Worm (Caenorhabditis elegans) whole organism, midembryonic: ENCODE data around the gene C54F6.18.

Experiments
- T22C8.4 ChIP-seq: fragments of 200-800 bp; sonication (Bioruptor generic); IDR thresholded peaks from 2 replicates; pipeline ENCODE4 v1.3.6; 2022; ENCODE audit warnings: missing genetic modification characterization, missing compliant biosample characterization
- cog-1 ChIP-seq: sonication (generic microtip); optimal IDR thresholded peaks from 2 replicates; lab custom pipeline; 2016; ENCODE audit warnings: missing genetic modification characterization, missing compliant biosample characterization
- flt-1 ChIP-seq: fragments of 200-800 bp; sonication (Bioruptor generic); IDR thresholded peaks from 2 replicates; pipeline ENCODE4 v1.3.6; 2022; ENCODE audit warnings: missing genetic modification characterization, missing compliant biosample characterization
- klf-2 ChIP-seq: fragments of 200-800 bp; sonication (Bioruptor generic); conservative IDR thresholded peaks from 2 replicates; pipeline ENCODE4 v1.3.6; 2022; ENCODE audit warnings: missing genetic modification reagents, missing genetic modification characterization, missing compliant biosample characterization
- med-1 ChIP-seq: sonication (generic microtip); optimal IDR thresholded peaks from 2 replicates; lab custom pipeline; 2017; ENCODE audit warnings: missing genetic modification characterization, mild to moderate bottlenecking, missing compliant biosample characterization, antibody characterized with exemption, missing genetic modification reagents; ENCODE audit not compliant: insufficient read depth
- ref-1 ChIP-seq: fragments of 200-800 bp; sonication (Bioruptor generic); conservative IDR thresholded peaks from 2 replicates; pipeline ENCODE4 v1.3.6; 2022; ENCODE audit warnings: missing genetic modification reagents, missing genetic modification characterization, missing compliant biosample characterization
- tab-1 ChIP-seq: fragments of 200-800 bp; sonication (Bioruptor generic); IDR thresholded peaks from 2 replicates; pipeline ENCODE4 v1.3.6; 2022; ENCODE audit warnings: missing genetic modification characterization, missing compliant biosample characterization
- ztf-23 ChIP-seq: fragments of 200-800 bp; sonication (Bioruptor generic); IDR thresholded peaks from 2 replicates; pipeline ENCODE4 v1.3.6; 2022; ENCODE audit warnings: missing genetic modification reagents, missing genetic modification characterization, missing compliant biosample characterization
- ztf-29 ChIP-seq: fragments of 200-800 bp; sonication (Bioruptor generic); IDR thresholded peaks from 2 replicates; pipeline ENCODE4 v1.3.6; 2022; ENCODE audit warnings: missing genetic modification reagents, missing genetic modification characterization, missing compliant biosample characterization

The C54F6.18 gene

ce11 chrV:7525695-7526094 is at the start of gene C54F6.18:
Gene C54F6.18, plus strand, starts transcription at chrV:7525995.
- TF ChIP-seq klf-2 (GFP tag; lab: Robert Waterston, UW): no peak
- TF ChIP-seq T22C8.4 (GFP tag; lab: Robert Waterston, UW): no peak
- no peak for TF ChIP-seq cog-1 (tag; lab: Kevin White, UChicago)
- TF ChIP-seq tab-1 (GFP tag; lab: Robert Waterston, UW): no peak
- no peak for TF ChIP-seq ztf-29
- no peak for TF ChIP-seq ztf-23 (GFP tag; lab: Robert Waterston, UW)

DNA sequence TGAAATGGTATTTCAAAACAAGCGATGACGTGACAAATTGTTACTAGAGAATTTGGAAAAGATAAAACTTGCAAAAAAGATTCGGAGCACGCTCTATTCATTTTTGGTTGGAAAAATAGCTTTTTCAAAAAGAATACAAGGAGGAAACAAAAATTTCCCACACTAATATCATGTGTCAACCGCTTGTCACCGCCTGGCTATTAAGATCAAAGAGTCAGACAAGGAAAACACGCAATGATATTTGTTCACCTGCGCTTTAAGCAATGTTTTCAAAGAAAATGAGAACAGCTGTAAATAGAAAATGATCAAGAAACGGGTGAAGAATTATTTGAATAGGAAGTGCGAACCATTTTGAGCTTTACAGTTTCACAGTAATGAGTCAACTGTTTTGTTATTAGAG is 49.0 kb upstream of the C54F6.18 start, which contains the start of gene srh-125:
Gene srh-125, minus strand, starts transcription at position 101 of the 400 bp plus-strand sequence.
- no peak for TF ChIP-seq klf-2 (GFP tag; lab: Robert Waterston, UW)
- TF ChIP-seq flt-1 (GFP tag; lab: Robert Waterston, UW): no peak
- no peak for TF ChIP-seq cog-1 (tag; lab: Kevin White, UChicago)

DNA sequence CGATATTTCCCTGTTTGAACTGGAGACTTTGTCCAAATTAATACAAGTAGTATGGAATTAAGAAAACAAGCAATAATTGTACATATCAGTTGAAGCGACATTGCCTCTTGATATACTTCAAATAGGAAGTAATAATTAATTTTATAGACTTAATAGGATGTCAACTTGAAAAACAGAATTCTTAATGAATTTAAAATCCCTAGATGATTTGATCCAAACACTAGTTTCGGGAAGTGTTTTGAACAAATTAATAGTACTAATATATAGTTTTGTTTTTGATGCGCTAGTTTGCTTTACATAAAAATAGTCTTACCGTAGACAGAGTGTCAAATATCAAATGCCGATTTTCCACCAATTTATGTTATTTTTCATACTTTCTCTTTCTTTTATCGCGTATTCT is 47.4 kb upstream of the C54F6.18 start, which contains the start of gene str-190:
Gene str-190, minus strand, starts transcription at position 101 of the 400 bp plus-strand sequence.
- TF ChIP-seq cog-1 (tag; lab: Kevin White, UChicago) (no peak), klf-2 (GFP tag; lab: Robert Waterston, UW) (no peak), tab-1 (GFP tag; lab: Robert Waterston, UW) (no peak), ref-1 (GFP tag; lab: Robert Waterston, UW) (no peak), T22C8.4 (GFP tag; lab: Robert Waterston, UW) (no peak), ztf-23 (GFP tag; lab: Robert Waterston, UW) (no peak), ztf-29 (no peak), med-1 (no peak), flt-1 (GFP tag; lab: Robert Waterston, UW) (no peak)

ce11 chrV:7480949-7481348 is 44.8 kb upstream of the C54F6.18 start, which contains the start of gene C18B10.6:
Gene C18B10.6, minus strand, starts transcription at chrV:7481049.
- no peak for TF ChIP-seq ref-1 (GFP tag; lab: Robert Waterston, UW)

- TF ChIP-seq klf-2 (GFP tag; lab: Robert Waterston, UW) (no peak), tab-1 (GFP tag; lab: Robert Waterston, UW) (no peak), flt-1 (GFP tag; lab: Robert Waterston, UW) (no peak)
Measured at ce11 chrV:7485000-7485399, 40.8 kb upstream of the C54F6.18 start, which contains the start of gene srbc-8. Gene srbc-8, minus strand, starts transcription at chrV:7485100.

DNA sequence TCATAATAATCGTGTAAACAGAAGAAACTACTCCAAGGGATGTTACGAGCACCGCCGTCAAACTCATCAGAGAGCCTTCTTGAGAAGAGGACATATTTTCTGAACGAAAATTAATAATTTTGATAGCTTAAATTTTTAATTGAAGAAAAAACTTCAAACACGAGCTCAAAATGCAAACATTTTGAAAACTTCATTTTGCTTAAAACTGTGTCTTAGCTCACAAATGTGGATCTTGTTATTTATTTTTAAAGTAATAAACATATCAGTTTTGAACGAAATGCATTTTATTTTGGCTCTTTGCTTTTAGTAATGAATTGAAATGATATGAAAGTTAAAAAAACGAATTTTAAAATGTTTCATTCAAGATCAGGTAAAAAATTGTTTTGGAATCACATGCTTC is 38.3 kb upstream of the C54F6.18 start, which contains the start of gene srbc-7:
Gene srbc-7, minus strand, starts transcription at position 101 of the 400 bp plus-strand sequence.
- TF ChIP-seq T22C8.4 (GFP tag; lab: Robert Waterston, UW): no peak
- TF ChIP-seq ref-1 (GFP tag; lab: Robert Waterston, UW): no peak
- no peak for TF ChIP-seq ztf-29
- TF ChIP-seq ztf-23 (GFP tag; lab: Robert Waterston, UW): no peak
- no peak for TF ChIP-seq tab-1 (GFP tag; lab: Robert Waterston, UW)
- no peak for TF ChIP-seq klf-2 (GFP tag; lab: Robert Waterston, UW)
- TF ChIP-seq cog-1 (tag; lab: Kevin White, UChicago): no peak

DNA sequence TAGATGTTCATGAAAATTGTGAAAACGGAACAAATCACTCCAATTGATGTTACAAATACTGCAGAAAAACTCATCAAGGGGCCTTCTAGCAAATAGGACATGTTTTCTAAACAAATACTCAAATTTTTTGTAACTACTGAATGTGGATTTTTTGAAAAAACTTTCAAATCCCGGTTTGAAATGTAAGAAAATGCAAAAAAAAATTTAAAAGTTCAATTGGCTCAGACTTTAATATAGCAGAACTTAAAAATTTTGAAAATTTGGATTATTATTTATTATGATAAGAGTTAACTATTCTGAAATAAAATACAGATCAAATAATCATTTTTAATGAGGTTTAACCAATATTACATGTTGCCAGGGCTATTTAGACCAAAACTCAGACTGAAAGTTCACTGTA is 35.5 kb upstream of the C54F6.18 start, which contains the start of gene srbc-9:
Gene srbc-9, minus strand, starts transcription at position 101 of the 400 bp plus-strand sequence.
- TF ChIP-seq med-1 (no peak), flt-1 (GFP tag; lab: Robert Waterston, UW) (no peak)

ce11 chrV:7492924-7493323 is 32.9 kb upstream of the C54F6.18 start, which contains the start of gene srbc-10:
Gene srbc-10, minus strand, starts transcription at chrV:7493024.
- TF ChIP-seq ztf-29: no peak
- no peak for TF ChIP-seq med-1
- no peak for TF ChIP-seq ztf-23 (GFP tag; lab: Robert Waterston, UW)
- TF ChIP-seq klf-2 (GFP tag; lab: Robert Waterston, UW): no peak
- no peak for TF ChIP-seq tab-1 (GFP tag; lab: Robert Waterston, UW)
- no peak for TF ChIP-seq cog-1 (tag; lab: Kevin White, UChicago)
- no peak for TF ChIP-seq flt-1 (GFP tag; lab: Robert Waterston, UW)
- no peak for TF ChIP-seq T22C8.4 (GFP tag; lab: Robert Waterston, UW)
- no peak for TF ChIP-seq ref-1 (GFP tag; lab: Robert Waterston, UW)

DNA sequence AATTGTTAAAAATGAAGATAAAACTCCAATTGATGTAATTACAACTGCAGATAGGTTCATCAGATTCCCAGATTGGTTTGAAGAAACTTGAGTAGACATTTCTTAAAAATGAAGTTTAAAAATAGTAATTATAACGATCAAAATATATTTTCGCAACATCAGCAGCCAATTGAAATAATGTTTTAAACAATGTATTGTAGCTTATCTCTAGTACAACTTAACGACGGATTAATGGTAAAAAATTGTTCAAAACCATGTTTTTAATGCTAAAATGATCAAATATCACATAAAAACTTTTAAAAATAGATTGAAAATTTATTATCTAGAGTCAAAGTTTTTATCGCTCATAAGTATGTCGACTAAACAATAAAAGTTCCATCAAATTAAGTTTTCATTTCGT is 30.6 kb upstream of the C54F6.18 start, which contains the start of gene srbc-11:
Gene srbc-11, minus strand, starts transcription at position 101 of the 400 bp plus-strand sequence.
- TF ChIP-seq T22C8.4 (GFP tag; lab: Robert Waterston, UW): no peak
- no peak for TF ChIP-seq ref-1 (GFP tag; lab: Robert Waterston, UW)

DNA sequence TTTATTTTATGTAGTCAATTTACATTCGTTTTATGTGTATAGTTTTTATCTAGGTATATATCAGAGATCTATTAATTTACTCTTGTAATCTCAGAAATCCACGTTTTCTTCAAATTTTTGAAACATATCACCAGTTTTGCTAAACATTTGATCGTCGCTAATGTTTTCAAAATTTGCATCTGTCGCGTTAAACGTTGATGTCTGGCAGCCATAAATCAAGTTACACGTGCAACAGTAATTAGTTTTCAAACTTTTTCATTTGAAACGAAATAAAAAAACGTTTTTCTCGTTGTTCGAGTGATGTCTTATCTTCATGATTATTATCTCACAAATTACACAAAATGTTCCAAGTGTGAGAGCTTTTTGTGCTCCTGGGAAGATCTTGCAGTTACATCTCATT is 28.4 kb upstream of the C54F6.18 start, which contains the start of gene srh-79:
Gene srh-79, plus strand, starts transcription at position 301 of the 400 bp plus-strand sequence.
- no peak for TF ChIP-seq ztf-29
- TF ChIP-seq ztf-23 (GFP tag; lab: Robert Waterston, UW): no peak
- no peak for TF ChIP-seq flt-1 (GFP tag; lab: Robert Waterston, UW)
- TF ChIP-seq ref-1 (GFP tag; lab: Robert Waterston, UW): no peak
- no peak for TF ChIP-seq cog-1 (tag; lab: Kevin White, UChicago)
- no peak for TF ChIP-seq T22C8.4 (GFP tag; lab: Robert Waterston, UW)
- TF ChIP-seq med-1: no peak
- no peak for TF ChIP-seq tab-1 (GFP tag; lab: Robert Waterston, UW)
- TF ChIP-seq klf-2 (GFP tag; lab: Robert Waterston, UW): no peak

- TF ChIP-seq klf-2 (GFP tag; lab: Robert Waterston, UW): no peak
- TF ChIP-seq T22C8.4 (GFP tag; lab: Robert Waterston, UW): no peak
- TF ChIP-seq cog-1 (tag; lab: Kevin White, UChicago): no peak
- no peak for TF ChIP-seq ztf-29
- no peak for TF ChIP-seq tab-1 (GFP tag; lab: Robert Waterston, UW)
- no peak for TF ChIP-seq flt-1 (GFP tag; lab: Robert Waterston, UW)
- no peak for TF ChIP-seq ztf-23 (GFP tag; lab: Robert Waterston, UW)
- no peak for TF ChIP-seq med-1
- no peak for TF ChIP-seq ref-1 (GFP tag; lab: Robert Waterston, UW)
Measured at ce11 chrV:7501194-7501593, 24.6 kb upstream of the C54F6.18 start.
